Worm (Caenorhabditis elegans): ENCODE data around the gene rfip-1.

DNA sequence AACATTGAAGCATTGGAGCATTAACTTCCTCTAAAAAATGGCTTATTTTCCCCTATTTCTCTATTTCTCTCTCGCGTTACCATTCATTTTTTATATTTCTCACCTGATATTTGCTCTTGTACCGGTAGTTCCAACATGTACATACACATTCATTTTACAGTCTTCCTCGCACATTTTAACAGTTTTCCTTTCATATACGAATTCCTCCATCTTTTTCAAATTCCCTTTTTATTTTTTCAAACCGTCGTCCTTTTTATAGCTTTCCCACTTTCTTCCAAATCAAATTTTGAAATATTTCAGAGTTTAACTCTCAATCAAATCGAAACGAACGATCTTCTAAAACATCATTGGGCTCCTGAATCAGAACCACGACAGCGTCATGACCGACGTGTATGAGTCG lies at the start of gene rfip-1:
- TF ChIP-seq snpc-4 (tag; optimal IDR thresholded peaks at IDR 0.05): no peak
- no peak for TF ChIP-seq unc-62 (GFP tag; optimal IDR thresholded peaks at IDR 0.05)
- TF ChIP-seq daf-12 (tag; optimal IDR thresholded peaks at IDR 0.05): no peak
- no peak for TF ChIP-seq R02D3.7 (tag; optimal IDR thresholded peaks at IDR 0.05)
- TF ChIP-seq nhr-237 (tag; optimal IDR thresholded peaks at IDR 0.05): no peak
- no peak for TF ChIP-seq sea-2 (GFP tag; optimal IDR thresholded peaks at IDR 0.05)
- TF ChIP-seq nhr-76 (tag; optimal IDR thresholded peaks at IDR 0.05): no peak
- no peak for TF ChIP-seq elt-1 (tag; optimal IDR thresholded peaks at IDR 0.05)
- no peak for TF ChIP-seq zag-1 (tag; optimal IDR thresholded peaks at IDR 0.05)
- no peak for TF ChIP-seq nhr-43 (tag; optimal IDR thresholded peaks at IDR 0.05; ENCODE audit: poor library complexity, severe bottlenecking)
- TF ChIP-seq ZK546.5 (tag; optimal IDR thresholded peaks at IDR 0.05): no peak
- TF ChIP-seq nhr-11 (tag; optimal IDR thresholded peaks at IDR 0.05): no peak
- no peak for TF ChIP-seq nhr-23 (tag; optimal IDR thresholded peaks at IDR 0.05)
